Fruit fly (Drosophila melanogaster): ENCODE results near the gene CG31274.

The CG31274 gene

dm6 chr3R:16991781-16992180, 1.0 kb upstream of the CG31274 start, which contains the start of gene EMC2B (continued):
- TF ChIP-seq Myb (GFP tag; optimal IDR thresholded peaks at IDR 0.05) (peak; percentile 77), CG17829 (tag; optimal IDR thresholded peaks at IDR 0.05) (peak; percentile 68), gsb (GFP tag; IDR thresholded peaks at IDR 0.05) (no peak), CG7839 (tag; optimal IDR thresholded peaks at IDR 0.05) (peak; percentile 59), CG3995 (GFP tag; optimal IDR thresholded peaks at IDR 0.05) (peak; percentile 2), CG18476 (GFP tag; optimal IDR thresholded peaks at IDR 0.05) (peak; percentile 2), fd96Cb (tag; optimal IDR thresholded peaks at IDR 0.05) (no peak), shn (GFP tag; optimal IDR thresholded peaks at IDR 0.05) (peak; percentile 21), corto (GFP tag; optimal IDR thresholded peaks at IDR 0.05) (no peak), fu2 (GFP tag; optimal IDR thresholded peaks at IDR 0.05) (no peak), BEAF-32 (GFP tag; optimal IDR thresholded peaks at IDR 0.05) (peak; percentile 31), HmgZ (tag; optimal IDR thresholded peaks at IDR 0.05) (peak; percentile 52), insv (GFP tag; optimal IDR thresholded peaks at IDR 0.05) (peak in 1 of 2 experiments; percentile 52), sens (GFP tag) (peak; percentile 86), dan (GFP tag; IDR thresholded peaks at IDR 0.05) (no peak), Elba2 (GFP tag; optimal IDR thresholded peaks at IDR 0.05) (peak; percentile 78), CG9609 (GFP tag; optimal IDR thresholded peaks at IDR 0.05) (peak; percentile 41), CG18011 (GFP tag; optimal IDR thresholded peaks at IDR 0.05) (no peak), Bteb2 (GFP tag; optimal IDR thresholded peaks at IDR 0.05) (peak; percentile 10), H2.0 (GFP tag; IDR thresholded peaks at IDR 0.05) (no peak), lab (GFP tag; optimal IDR thresholded peaks at IDR 0.05) (peak; percentile 31), CG8281 (tag; optimal IDR thresholded peaks at IDR 0.05) (no peak), CG34376 (GFP tag; optimal IDR thresholded peaks at IDR 0.05) (no peak), ERR (GFP tag; optimal IDR thresholded peaks at IDR 0.05) (peak; percentile 5), CG18262 (tag; optimal IDR thresholded peaks at IDR 0.05) (peak; percentile 8), Side (GFP tag; optimal IDR thresholded peaks at IDR 0.05) (peak; percentile 45), Stat92E (GFP tag; optimal IDR thresholded peaks at IDR 0.05) (no peak), mirr (GFP tag; optimal IDR thresholded peaks at IDR 0.05) (peak; percentile 16), cato (GFP tag; optimal IDR thresholded peaks at IDR 0.05; ENCODE audit: borderline replicate concordance) (no peak), Trl (optimal IDR thresholded peaks at IDR 0.05) (no peak), Trl (GFP tag; optimal IDR thresholded peaks at IDR 0.05) (peak; percentile 42), CG9817 (tag; optimal IDR thresholded peaks at IDR 0.05) (peak; percentile 43), CG4820 (GFP tag; optimal IDR thresholded peaks at IDR 0.05) (no peak), CG17802 (tag; optimal IDR thresholded peaks at IDR 0.05) (no peak), Usf (GFP tag; optimal IDR thresholded peaks at IDR 0.05) (no peak), Nf-YC (tag; optimal IDR thresholded peaks at IDR 0.05) (peak; percentile 41), pnt (GFP tag; optimal IDR thresholded peaks at IDR 0.05) (peak; percentile 64), knrl (GFP tag; IDR thresholded peaks at IDR 0.05; ENCODE audit: partially characterized antibody) (no peak), Opbp (GFP tag; IDR thresholded peaks at IDR 0.05; ENCODE audit: partially characterized antibody) (no peak), CG3281 (GFP tag; optimal IDR thresholded peaks at IDR 0.05) (peak; percentile 45), CG14441 (GFP tag; IDR thresholded peaks at IDR 0.05) (no peak), Blimp-1 (GFP tag; optimal IDR thresholded peaks at IDR 0.05) (no peak), CG12659 (GFP tag; optimal IDR thresholded peaks at IDR 0.05) (peak; percentile 65), CG34422 (GFP tag; IDR thresholded peaks at IDR 0.05) (no peak), vfl (GFP tag; optimal IDR thresholded peaks at IDR 0.05) (peak; percentile 49), CG3407 (GFP tag; optimal IDR thresholded peaks at IDR 0.05) (no peak), gsb-n (tag; optimal IDR thresholded peaks at IDR 0.05) (peak; percentile 5), dm (GFP tag; optimal IDR thresholded peaks at IDR 0.05) (peak; percentile 43), nom (GFP tag; optimal IDR thresholded peaks at IDR 0.05) (no peak), CG17612 (GFP tag; IDR thresholded peaks at IDR 0.05) (no peak), tap (tag; optimal IDR thresholded peaks at IDR 0.05) (no peak)
